Worm (Caenorhabditis elegans): ENCODE data around the gene C44C10.10.

DNA sequence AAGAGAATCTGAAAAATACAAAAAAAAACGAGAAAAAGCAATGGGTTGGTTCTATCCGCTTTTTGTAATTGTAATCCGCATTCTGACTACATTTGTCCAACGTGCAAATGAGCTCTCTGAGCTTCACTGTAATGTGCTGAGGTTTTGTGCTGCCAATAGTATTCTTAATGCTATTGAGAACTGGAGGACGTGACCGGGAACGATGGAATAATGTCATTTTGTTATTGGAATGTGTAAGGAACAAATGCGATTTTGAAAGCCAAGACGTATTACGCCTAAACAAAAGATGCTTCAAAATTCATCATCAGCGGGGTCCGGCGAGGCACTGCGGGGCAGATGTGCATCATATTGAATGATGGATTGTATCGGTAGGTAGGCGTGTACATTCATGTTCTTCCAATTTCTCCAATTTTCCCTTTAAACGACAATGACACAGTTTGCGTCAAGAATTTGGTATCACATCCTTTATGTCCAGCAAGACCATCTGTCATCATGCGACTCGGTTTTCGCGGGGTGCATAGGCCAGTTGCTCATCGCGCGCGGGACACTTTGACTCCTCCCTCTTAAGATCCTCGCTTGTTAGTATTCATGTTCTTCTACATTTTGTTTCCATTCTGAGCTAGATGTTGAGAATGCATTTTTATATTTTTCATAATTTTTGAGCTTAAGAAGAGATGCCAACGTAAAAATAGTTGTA is 16.9 kb upstream of the C44C10.10 start:
- no peak for TF ChIP-seq tra-4 (tag; optimal IDR thresholded peaks at IDR 0.05)
- no peak for TF ChIP-seq ama-1 (optimal IDR thresholded peaks at IDR 0.05)
- TF ChIP-seq B0310.2 (tag; optimal IDR thresholded peaks at IDR 0.05), result no peak
- no peak for TF ChIP-seq flt-1 (GFP tag; IDR thresholded peaks at IDR 0.05)

Data from whole organism, early embryonic.